Fruit fly (Drosophila melanogaster): ENCODE results near the gene CG12111.

DNA sequence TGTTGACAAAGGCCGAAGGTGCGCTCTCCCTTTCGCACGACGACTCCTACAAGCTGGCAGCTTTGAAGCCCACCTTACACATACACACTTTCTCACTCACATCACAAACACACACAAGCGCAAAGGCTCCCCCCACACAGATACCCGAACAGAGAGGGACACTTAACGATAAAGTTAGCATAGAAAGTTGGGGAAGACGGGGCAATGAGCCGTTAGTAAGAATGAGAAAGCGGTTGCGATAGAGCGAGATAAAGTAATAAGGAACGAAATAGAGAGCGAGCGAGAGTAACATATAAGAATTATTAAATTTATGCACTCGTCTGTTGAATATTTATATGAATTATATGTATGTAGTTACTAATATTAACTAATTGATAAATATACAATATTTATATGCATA lies 1.7 kb downstream of the CG12111 start:
- TF ChIP-seq Hr96 (GFP tag; optimal IDR thresholded peaks at IDR 0.05) (no peak), Mnt (GFP tag; optimal IDR thresholded peaks at IDR 0.05) (no peak), Crg-1 (GFP tag; optimal IDR thresholded peaks at IDR 0.05) (no peak), CG12768 (GFP tag; optimal IDR thresholded peaks at IDR 0.05) (no peak), kay (GFP tag; ENCODE audit: borderline replicate concordance) (no peak), CG5204 (GFP tag; optimal IDR thresholded peaks at IDR 0.05) (no peak), bab1 (GFP tag; optimal IDR thresholded peaks at IDR 0.05) (no peak), ovo (GFP tag; optimal IDR thresholded peaks at IDR 0.05) (peak; percentile 34), toe (GFP tag; optimal IDR thresholded peaks at IDR 0.05) (no peak), tj (GFP tag; optimal IDR thresholded peaks at IDR 0.05) (no peak)

Data from whole organism, adult.